Worm (Caenorhabditis elegans): ENCODE measurements around the gene Y82E9BR.14.

The Y82E9BR.14 gene

ce11 chrIII:1413890-1414613 is at the start of gene Y82E9BR.14:
Gene Y82E9BR.14 (minus strand): TSS chrIII:1414116.
- TF ChIP-seq him-1 (tag; optimal IDR thresholded peaks at IDR 0.05) (no peak), W03F9.2 (tag; optimal IDR thresholded peaks at IDR 0.05) (no peak)

ce11 chrIII:1456859-1457258 is 42.9 kb upstream of the Y82E9BR.14 start:
- TF ChIP-seq W03F9.2 (tag; optimal IDR thresholded peaks at IDR 0.05) (no peak), him-1 (tag; optimal IDR thresholded peaks at IDR 0.05) (no peak)

- TF ChIP-seq W03F9.2 (tag; optimal IDR thresholded peaks at IDR 0.05): no peak
- TF ChIP-seq dao-5 (tag; optimal IDR thresholded peaks at IDR 0.05): no peak
- no peak for TF ChIP-seq him-1 (tag; optimal IDR thresholded peaks at IDR 0.05)
These were observed 41.8 kb upstream of the Y82E9BR.14 start, which contains the start of gene Y82E9BR.17 for ce11 chrIII:1455674-1456073. Gene Y82E9BR.17 (minus strand): TSS chrIII:1455774.

- TF ChIP-seq dao-5 (tag; optimal IDR thresholded peaks at IDR 0.05): no peak
- TF ChIP-seq him-1 (tag; optimal IDR thresholded peaks at IDR 0.05): no peak
These were observed 32.8 kb upstream of the Y82E9BR.14 start for ce11 chrIII:1446747-1447146.

- TF ChIP-seq dao-5 (tag; optimal IDR thresholded peaks at IDR 0.05): no peak
- no peak for TF ChIP-seq him-1 (tag; optimal IDR thresholded peaks at IDR 0.05)
- TF ChIP-seq W03F9.2 (tag; optimal IDR thresholded peaks at IDR 0.05): no peak
These were observed 25.7 kb upstream of the Y82E9BR.14 start for ce11 chrIII:1439609-1440008.

ce11 chrIII:1436738-1437137 is 22.8 kb upstream of the Y82E9BR.14 start:
- no peak for TF ChIP-seq him-1 (tag; optimal IDR thresholded peaks at IDR 0.05)

- no peak for TF ChIP-seq W03F9.2 (tag; optimal IDR thresholded peaks at IDR 0.05)
- TF ChIP-seq him-1 (tag; optimal IDR thresholded peaks at IDR 0.05): no peak
These were observed 16.1 kb upstream of the Y82E9BR.14 start for ce11 chrIII:1429920-1430437.

- no peak for TF ChIP-seq W03F9.2 (tag; optimal IDR thresholded peaks at IDR 0.05)
- no peak for TF ChIP-seq him-1 (tag; optimal IDR thresholded peaks at IDR 0.05)
These were observed 15.4 kb upstream of the Y82E9BR.14 start for ce11 chrIII:1429275-1429674.

- TF ChIP-seq W03F9.2 (tag; optimal IDR thresholded peaks at IDR 0.05) (no peak), dao-5 (tag; optimal IDR thresholded peaks at IDR 0.05) (no peak), him-1 (tag; optimal IDR thresholded peaks at IDR 0.05) (no peak)
These were observed 14.5 kb upstream of the Y82E9BR.14 start for ce11 chrIII:1428448-1428847.

ce11 chrIII:1427126-1427525 is 13.2 kb upstream of the Y82E9BR.14 start, which contains the start of gene lelo-2:
Gene lelo-2 (minus strand): TSS chrIII:1427226.
- TF ChIP-seq him-1 (tag; optimal IDR thresholded peaks at IDR 0.05) (no peak), W03F9.2 (tag; optimal IDR thresholded peaks at IDR 0.05) (no peak), dao-5 (tag; optimal IDR thresholded peaks at IDR 0.05) (no peak)

- peak; percentile 30 for TF ChIP-seq dao-5 (tag; optimal IDR thresholded peaks at IDR 0.05)
- peak; percentile 21 for TF ChIP-seq him-1 (tag; optimal IDR thresholded peaks at IDR 0.05)
- peak; percentile 33 for TF ChIP-seq W03F9.2 (tag; optimal IDR thresholded peaks at IDR 0.05)
These were observed 10.4 kb upstream of the Y82E9BR.14 start for ce11 chrIII:1424305-1424704.

ce11 chrIII:1421436-1421835 is 7.5 kb upstream of the Y82E9BR.14 start:
- TF ChIP-seq W03F9.2 (tag; optimal IDR thresholded peaks at IDR 0.05) (no peak), dao-5 (tag; optimal IDR thresholded peaks at IDR 0.05) (no peak), him-1 (tag; optimal IDR thresholded peaks at IDR 0.05) (no peak)

ce11 chrIII:1419700-1420356 is 5.9 kb upstream of the Y82E9BR.14 start:
- no peak for TF ChIP-seq dao-5 (tag; optimal IDR thresholded peaks at IDR 0.05)
- no peak for TF ChIP-seq him-1 (tag; optimal IDR thresholded peaks at IDR 0.05)
- TF ChIP-seq W03F9.2 (tag; optimal IDR thresholded peaks at IDR 0.05): no peak

ce11 chrIII:1419146-1419636 is 5.3 kb upstream of the Y82E9BR.14 start, which contains the start of gene Y82E9BR.3:
Gene Y82E9BR.3 (plus strand): TSS chrIII:1419196.
- no peak for TF ChIP-seq dao-5 (tag; optimal IDR thresholded peaks at IDR 0.05)
- TF ChIP-seq him-1 (tag; optimal IDR thresholded peaks at IDR 0.05): no peak
- no peak for TF ChIP-seq W03F9.2 (tag; optimal IDR thresholded peaks at IDR 0.05)

Measured in whole organism, L4/young adult.